Worm (Caenorhabditis elegans) whole organism, L2 larva: ENCODE data around the gene F18E3.10.
A peak's percentile ranks its signal among the peaks of the same experiment; 100 is the strongest.

Source experiments
- C34F6.9 ChIP-seq: fragments of 150-350 bp; optimal IDR thresholded peaks from 2 replicates; lab custom pipeline; 2014; ENCODE audit warnings: missing biosample characterization, missing genetic modification characterization
- F13H6.1 ChIP-seq: sonication (generic microtip); optimal IDR thresholded peaks from 2 replicates; lab custom pipeline; 2016; ENCODE audit warnings: missing genetic modification characterization, missing compliant biosample characterization
- R02D3.7 ChIP-seq: fragments of 150-350 bp; optimal IDR thresholded peaks from 2 replicates; lab custom pipeline; 2014; ENCODE audit warnings: missing biosample characterization, missing genetic modification characterization
- Y55F3AM.14 ChIP-seq: fragments of 200-800 bp; sonication (Bioruptor generic); optimal IDR thresholded peaks from 2 replicates; lab custom pipeline; 2018; ENCODE audit warnings: mild to moderate bottlenecking, missing genetic modification characterization, missing compliant biosample characterization
- alr-1 ChIP-seq: fragments of 150-350 bp; optimal IDR thresholded peaks from 2 replicates; lab custom pipeline; 2014; ENCODE audit warnings: missing biosample characterization, missing genetic modification characterization
- aly-2 ChIP-seq: fragments of 150-350 bp; optimal IDR thresholded peaks from 2 replicates; lab custom pipeline; 2014; ENCODE audit warnings: missing biosample characterization, missing genetic modification characterization
- ama-1 ChIP-seq: fragments of 150-350 bp; optimal IDR thresholded peaks from 2 replicates; lab custom pipeline; 2018; ENCODE audit warnings: inconsistent platforms
- blmp-1 ChIP-seq: sonication (generic microtip); optimal IDR thresholded peaks from 2 replicates; lab custom pipeline; 2017; ENCODE audit warnings: missing genetic modification characterization, mild to moderate bottlenecking, missing compliant biosample characterization, antibody characterized with exemption, moderate library complexity; ENCODE audit not compliant: insufficient read depth
- ceh-16 ChIP-seq: fragments of 150-350 bp; optimal IDR thresholded peaks from 2 replicates; lab custom pipeline; 2014; ENCODE audit warnings: missing biosample characterization, missing genetic modification characterization
- ceh-82 ChIP-seq: fragments of 150-350 bp; optimal IDR thresholded peaks from 2 replicates; lab custom pipeline; 2014; ENCODE audit warnings: missing biosample characterization, missing genetic modification characterization
- crh-2 ChIP-seq: sonication (generic microtip); optimal IDR thresholded peaks from 2 replicates; lab custom pipeline; 2017; ENCODE audit warnings: missing biosample characterization, missing genetic modification characterization
- dmd-4 ChIP-seq: sonication (generic microtip); optimal IDR thresholded peaks from 2 replicates; lab custom pipeline; 2017; ENCODE audit warnings: missing biosample characterization, missing genetic modification characterization
- egl-27 ChIP-seq: sonication (generic microtip); optimal IDR thresholded peaks from 3 replicates; lab custom pipeline; 2017; ENCODE audit warnings: missing biosample characterization, missing genetic modification reagents, missing genetic modification characterization
- elt-1 ChIP-seq: fragments of 150-350 bp; optimal IDR thresholded peaks from 2 replicates; lab custom pipeline; 2014; ENCODE audit warnings: missing biosample characterization, missing genetic modification characterization
- elt-3 ChIP-seq: sonication (generic microtip); optimal IDR thresholded peaks from 2 replicates; lab custom pipeline; 2017; ENCODE audit warnings: missing biosample characterization, missing genetic modification characterization
- fos-1 ChIP-seq: fragments of 150-350 bp; optimal IDR thresholded peaks from 2 replicates; lab custom pipeline; 2014; ENCODE audit warnings: missing biosample characterization, missing genetic modification characterization
- gmeb-1 ChIP-seq: fragments of 150-350 bp; optimal IDR thresholded peaks from 2 replicates; lab custom pipeline; 2014; ENCODE audit warnings: missing biosample characterization, missing genetic modification characterization
- lin-11 ChIP-seq: fragments of 150-350 bp; sonication (generic microtip); optimal IDR thresholded peaks from 2 replicates; lab custom pipeline; 2014; ENCODE audit warnings: missing biosample characterization, missing genetic modification characterization, inconsistent platforms, mixed read lengths
- lin-13 ChIP-seq: fragments of 150-350 bp; optimal IDR thresholded peaks from 2 replicates; lab custom pipeline; 2014; ENCODE audit warnings: missing biosample characterization, missing genetic modification reagents, missing genetic modification characterization
- lin-39 ChIP-seq: fragments of 150-350 bp; optimal IDR thresholded peaks from 2 replicates; lab custom pipeline; 2014; ENCODE audit warnings: missing biosample characterization, missing genetic modification reagents, missing genetic modification characterization
- mab-5 ChIP-seq: fragments of 150-350 bp; optimal IDR thresholded peaks from 2 replicates; lab custom pipeline; 2014; ENCODE audit warnings: missing biosample characterization, missing genetic modification characterization
- mdl-1 ChIP-seq, 2 experiments: fragments of 150-350 bp in 1 of 2; sonication (generic microtip) in 1 of 2; optimal IDR thresholded peaks; 2 replicates each; lab custom pipeline; 2017; ENCODE audit warnings: missing biosample characterization in 2 of 2, missing genetic modification characterization in 2 of 2
- nhr-11 ChIP-seq: fragments of 150-350 bp; optimal IDR thresholded peaks from 2 replicates; lab custom pipeline; 2014; ENCODE audit warnings: missing biosample characterization, missing genetic modification characterization
- nhr-129 ChIP-seq: fragments of 150-350 bp; optimal IDR thresholded peaks from 2 replicates; lab custom pipeline; 2014; ENCODE audit warnings: missing biosample characterization, missing genetic modification characterization
- nhr-21 ChIP-seq: fragments of 150-350 bp; optimal IDR thresholded peaks from 2 replicates; lab custom pipeline; 2014; ENCODE audit warnings: missing biosample characterization, missing genetic modification characterization
- nhr-23 ChIP-seq: fragments of 150-350 bp; optimal IDR thresholded peaks from 2 replicates; lab custom pipeline; 2014; ENCODE audit warnings: missing biosample characterization, missing genetic modification reagents, missing genetic modification characterization
- nhr-25 ChIP-seq: fragments of 150-350 bp; sonication (generic microtip); optimal IDR thresholded peaks from 3 replicates; lab custom pipeline; 2014; ENCODE audit warnings: missing biosample characterization, missing genetic modification characterization
- nhr-6 ChIP-seq: fragments of 150-350 bp; optimal IDR thresholded peaks from 2 replicates; lab custom pipeline; 2014; ENCODE audit warnings: missing biosample characterization, missing genetic modification characterization
- nhr-77 ChIP-seq: fragments of 150-350 bp; optimal IDR thresholded peaks from 2 replicates; lab custom pipeline; 2014; ENCODE audit warnings: missing biosample characterization, missing genetic modification characterization
- peb-1 ChIP-seq: fragments of 150-350 bp; optimal IDR thresholded peaks from 2 replicates; lab custom pipeline; 2014; ENCODE audit warnings: missing biosample characterization, missing genetic modification characterization
- sma-9 ChIP-seq, 2 experiments: fragments of 150-350 bp in 1 of 2; sonication (generic microtip) in 1 of 2; optimal IDR thresholded peaks; 2 replicates each; lab custom pipeline; 2014 to 2016; ENCODE audit warnings: missing genetic modification characterization in 2 of 2, mild to moderate bottlenecking in 1 of 2, missing biosample characterization in 1 of 2, missing compliant biosample characterization in 1 of 2, missing genetic modification reagents in 1 of 2, moderate library complexity in 1 of 2
- snpc-4 ChIP-seq: fragments of 150-350 bp; optimal IDR thresholded peaks from 2 replicates; lab custom pipeline; 2014; ENCODE audit warnings: missing biosample characterization, missing genetic modification characterization
- unc-55 ChIP-seq: fragments of 150-350 bp; sonication (generic microtip); optimal IDR thresholded peaks from 3 replicates; lab custom pipeline; 2014; ENCODE audit warnings: missing biosample characterization, missing genetic modification reagents, missing genetic modification characterization
- unc-62 ChIP-seq: fragments of 150-350 bp; optimal IDR thresholded peaks from 2 replicates; lab custom pipeline; 2014; ENCODE audit warnings: missing biosample characterization, missing genetic modification reagents, missing genetic modification characterization
- zag-1 ChIP-seq: fragments of 150-350 bp; optimal IDR thresholded peaks from 2 replicates; lab custom pipeline; 2014; ENCODE audit warnings: missing biosample characterization, missing genetic modification characterization
- ztf-1 ChIP-seq: fragments of 200-800 bp; sonication (Bioruptor generic); conservative IDR thresholded peaks from 2 replicates; pipeline ENCODE4 v1.3.6; 2022; ENCODE audit warnings: missing genetic modification characterization, missing compliant biosample characterization
- ztf-11 ChIP-seq: sonication (generic microtip); optimal IDR thresholded peaks from 2 replicates; lab custom pipeline; 2017; ENCODE audit warnings: missing biosample characterization, missing genetic modification characterization
- ztf-4 ChIP-seq: fragments of 150-350 bp; optimal IDR thresholded peaks from 2 replicates; lab custom pipeline; 2014; ENCODE audit warnings: missing biosample characterization, missing genetic modification characterization

Gene F18E3.10

ce11 chrV:7400095-7400494 lies 24.1 kb downstream of the F18E3.10 start, which contains the start of gene cnc-9:
Gene cnc-9 (minus strand): TSS chrV:7400195.
- TF ChIP-seq gmeb-1 (tag; lab: Kevin White, UChicago) (no peak), nhr-11 (no peak), R02D3.7 (tag; lab: Kevin White, UChicago) (no peak)

ce11 chrV:7399202-7399601 lies 25.0 kb downstream of the F18E3.10 start, which contains the start of gene gst-41:
Gene gst-41 (minus strand): TSS chrV:7399302.
- TF ChIP-seq dmd-4 (tag; lab: Kevin White, UChicago) = no peak
- no peak for TF ChIP-seq lin-13 (GFP tag; lab: Kevin White, UChicago)
- no peak for TF ChIP-seq ztf-11 (tag; lab: Kevin White, UChicago)
- no peak for TF ChIP-seq nhr-77
- TF ChIP-seq unc-62 (GFP tag; lab: Kevin White, UChicago) = no peak
- no peak for TF ChIP-seq sma-9 (GFP tag; optimal IDR thresholded peaks at IDR 0.05; lab: Kevin White, UChicago)
- TF ChIP-seq sma-9 (tag; optimal IDR thresholded peaks at IDR 0.05; lab: Kevin White, UChicago) = no peak
- TF ChIP-seq blmp-1 = no peak
- no peak for TF ChIP-seq mdl-1 (tag; optimal IDR thresholded peaks at IDR 0.05; lab: Kevin White, UChicago)
- TF ChIP-seq ztf-4 = no peak
- TF ChIP-seq ceh-16 (tag; lab: Kevin White, UChicago) = no peak
- TF ChIP-seq ceh-82 (tag; lab: Kevin White, UChicago) = no peak
- no peak for TF ChIP-seq R02D3.7 (tag; lab: Kevin White, UChicago)
- TF ChIP-seq elt-1 = no peak
- TF ChIP-seq zag-1 (tag; lab: Kevin White, UChicago) = no peak
- TF ChIP-seq alr-1 (tag; lab: Kevin White, UChicago) = no peak
- no peak for TF ChIP-seq nhr-6 (tag; lab: Kevin White, UChicago)
- TF ChIP-seq elt-3 (tag; lab: Kevin White, UChicago) = no peak
- TF ChIP-seq ztf-1 (GFP tag; lab: Robert Waterston, UW) = no peak
- no peak for TF ChIP-seq lin-39 (tag; lab: Kevin White, UChicago)
- TF ChIP-seq snpc-4 (tag; lab: Kevin White, UChicago) = no peak

ce11 chrV:7395359-7395758 lies 28.9 kb downstream of the F18E3.10 start, which contains the start of gene srx-9:
Gene srx-9 (minus strand): TSS chrV:7395459.
- TF ChIP-seq nhr-77 = no peak
- TF ChIP-seq ama-1 = no peak
- TF ChIP-seq Y55F3AM.14 = no peak
- TF ChIP-seq nhr-129 (tag; lab: Kevin White, UChicago) = no peak
- TF ChIP-seq C34F6.9 (tag; lab: Kevin White, UChicago) = no peak
- no peak for TF ChIP-seq ceh-82 (tag; lab: Kevin White, UChicago)
- TF ChIP-seq lin-11 (tag; lab: Kevin White, UChicago) = no peak
- TF ChIP-seq alr-1 (tag; lab: Kevin White, UChicago) = no peak
- TF ChIP-seq lin-39 (tag; lab: Kevin White, UChicago) = no peak
- no peak for TF ChIP-seq elt-3 (tag; lab: Kevin White, UChicago)
- no peak for TF ChIP-seq F13H6.1
- TF ChIP-seq nhr-23 = no peak
- no peak for TF ChIP-seq egl-27 (tag; lab: Kevin White, UChicago)
- no peak for TF ChIP-seq nhr-25 (tag; lab: Kevin White, UChicago)
- no peak for TF ChIP-seq ztf-4
- TF ChIP-seq elt-1 = no peak
- TF ChIP-seq ztf-1 (GFP tag; lab: Robert Waterston, UW) = no peak
- no peak for TF ChIP-seq mab-5 (tag; lab: Kevin White, UChicago)

ce11 chrV:7391933-7392332 lies 32.3 kb downstream of the F18E3.10 start, which contains the start of gene fbxa-105:
Gene fbxa-105 (minus strand): TSS chrV:7392029.
- TF ChIP-seq nhr-23 = no peak
- peak; percentile 70 for TF ChIP-seq fos-1 (tag; lab: Kevin White, UChicago)
- TF ChIP-seq nhr-129 (tag; lab: Kevin White, UChicago) = no peak

ce11 chrV:7389771-7390170 lies 34.5 kb downstream of the F18E3.10 start, which contains the start of gene C02H6.1:
Gene C02H6.1 (minus strand): TSS chrV:7389871.
- TF ChIP-seq peb-1 (tag; lab: Kevin White, UChicago) = no peak
- no peak for TF ChIP-seq unc-55 (GFP tag; lab: Kevin White, UChicago)
- TF ChIP-seq ceh-82 (tag; lab: Kevin White, UChicago) = no peak
- TF ChIP-seq R02D3.7 (tag; lab: Kevin White, UChicago) = no peak
- no peak for TF ChIP-seq blmp-1
- no peak for TF ChIP-seq nhr-23
- TF ChIP-seq nhr-21 (tag; lab: Kevin White, UChicago) = no peak
- TF ChIP-seq zag-1 (tag; lab: Kevin White, UChicago) = no peak
- TF ChIP-seq aly-2 = no peak
- TF ChIP-seq alr-1 (tag; lab: Kevin White, UChicago) = no peak
- no peak for TF ChIP-seq crh-2 (tag; lab: Kevin White, UChicago)
